Fruit fly (Drosophila melanogaster): Measurements from ENCODE around the gene CG4829.

Gene CG4829

DNA sequence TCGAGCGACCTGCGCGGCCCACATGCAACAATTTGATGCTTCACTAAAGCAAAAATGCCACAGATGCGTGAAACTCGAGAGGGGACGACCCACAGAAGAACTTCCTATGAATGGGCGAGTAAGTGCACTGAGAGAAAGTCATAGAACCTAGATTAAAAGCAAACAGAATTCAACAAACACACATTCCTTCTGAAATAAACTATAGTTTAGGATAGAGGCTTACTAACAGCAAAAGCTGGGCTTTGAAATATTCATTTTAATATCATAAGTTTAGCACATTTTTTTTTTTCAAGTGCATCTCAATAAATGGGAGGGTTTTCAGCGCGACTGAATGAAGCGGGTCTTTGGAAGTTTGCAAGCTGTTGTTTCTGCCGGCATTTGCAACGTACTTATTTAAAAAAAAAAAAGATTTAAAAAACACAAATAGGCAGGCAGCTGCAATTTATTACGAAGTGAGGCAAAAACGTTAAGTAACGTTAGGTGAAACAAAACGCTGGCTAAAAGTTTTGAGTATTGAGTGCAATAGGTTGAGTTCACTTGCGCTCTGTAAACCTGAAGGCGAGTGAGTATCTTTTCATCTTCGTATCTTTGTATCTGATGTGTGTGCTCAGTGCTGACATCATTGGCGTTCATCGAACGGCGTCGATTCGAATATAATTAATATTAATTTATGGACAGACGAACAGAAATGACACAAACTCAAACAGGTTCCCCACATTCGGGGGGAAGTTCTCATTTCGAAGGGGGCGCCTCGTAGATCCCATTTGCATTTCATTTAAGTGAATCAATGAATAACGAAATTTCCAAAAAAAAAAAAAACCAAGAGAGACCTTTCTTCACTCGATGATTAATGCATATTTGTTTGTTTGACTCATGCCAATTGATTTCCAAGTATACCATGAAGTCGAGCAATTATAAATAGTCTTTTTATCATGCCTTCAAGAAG, 38.3 kb upstream of the CG4829 start (continued):
- TF ChIP-seq dmrt99B (tag; optimal IDR thresholded peaks at IDR 0.05) (peak; percentile 61), trh (GFP tag; optimal IDR thresholded peaks at IDR 0.05) (no peak), CG16813 (GFP tag; IDR thresholded peaks at IDR 0.05; ENCODE audit: partially characterized antibody) (no peak), CoRest (tag; optimal IDR thresholded peaks at IDR 0.05) (no peak), sd (tag; optimal IDR thresholded peaks at IDR 0.05) (no peak), BEAF-32 (GFP tag; optimal IDR thresholded peaks at IDR 0.05) (no peak), Camta (GFP tag; optimal IDR thresholded peaks at IDR 0.05) (peak; percentile 58), sug (tag; optimal IDR thresholded peaks at IDR 0.05) (no peak), Optix (GFP tag; IDR thresholded peaks at IDR 0.05) (peak; percentile 74; the same call in 2 of the 3 replicates), nmo (GFP tag; optimal IDR thresholded peaks at IDR 0.05) (peak; percentile 69), Ssrp (tag; optimal IDR thresholded peaks at IDR 0.05) (peak; percentile 24), tgo (GFP tag; IDR thresholded peaks at IDR 0.05) (peak; percentile 49; the same call in 1 of the 3 replicates), CG7372 (GFP tag; IDR thresholded peaks at IDR 0.05) (no peak), vfl (GFP tag; optimal IDR thresholded peaks at IDR 0.05) (no peak), Fer3 (tag; optimal IDR thresholded peaks at IDR 0.05) (peak; percentile 21), CG10654 (GFP tag; optimal IDR thresholded peaks at IDR 0.05) (peak; percentile 34), NC2β (GFP tag; optimal IDR thresholded peaks at IDR 0.05) (peak; percentile 12), psq (GFP tag; optimal IDR thresholded peaks at IDR 0.05) (no peak), CG9437 (GFP tag; optimal IDR thresholded peaks at IDR 0.05) (peak; percentile 5), fru (optimal IDR thresholded peaks at IDR 0.05) (no peak), ATbp (GFP tag; optimal IDR thresholded peaks at IDR 0.05) (no peak), grau (tag; optimal IDR thresholded peaks at IDR 0.05) (no peak), CG2129 (GFP tag; IDR thresholded peaks at IDR 0.05; ENCODE audit: partially characterized antibody) (no peak), CG12236 (GFP tag; optimal IDR thresholded peaks at IDR 0.05) (no peak), CG16815 (GFP tag; optimal IDR thresholded peaks at IDR 0.05) (peak; percentile 29), CG12942 (GFP tag; optimal IDR thresholded peaks at IDR 0.05) (no peak), Bdp1 (GFP tag; optimal IDR thresholded peaks at IDR 0.05) (no peak), CG10431 (GFP tag; optimal IDR thresholded peaks at IDR 0.05) (no peak), esg (GFP tag; conservative IDR thresholded peaks at IDR 0.05) (peak; percentile 65), CG11093 (GFP tag; IDR thresholded peaks at IDR 0.05) (peak; percentile 77), Mrtf (GFP tag; IDR thresholded peaks at IDR 0.05) (0 out of 3 replicates have a peak, but pooled peaks have one; percentile 16), Antp (GFP tag; optimal IDR thresholded peaks at IDR 0.05) (peak; percentile 67), CG17612 (GFP tag; IDR thresholded peaks at IDR 0.05) (peak; percentile 50; the same call in 1 of the 2 replicates), dysf (GFP tag; IDR thresholded peaks at IDR 0.05) (peak; percentile 73; the same call in 2 of the 3 replicates), Doc2 (GFP tag; IDR thresholded peaks at IDR 0.05) (no peak), CG3163 (GFP tag; optimal IDR thresholded peaks at IDR 0.05) (no peak), wor (GFP tag; IDR thresholded peaks at IDR 0.05) (0 out of 2 replicates have a peak, but pooled peaks have one; percentile 13), CG10462 (GFP tag; optimal IDR thresholded peaks at IDR 0.05) (no peak), D19A (tag; optimal IDR thresholded peaks at IDR 0.05) (peak; percentile 54), sob (GFP tag; IDR thresholded peaks at IDR 0.05) (peak; percentile 59; the same call in 1 of the 2 replicates), stc (GFP tag; IDR thresholded peaks at IDR 0.05) (peak; percentile 73), CG10267 (tag; optimal IDR thresholded peaks at IDR 0.05) (peak; percentile 62), Chrac-16 (GFP tag; optimal IDR thresholded peaks at IDR 0.05) (peak; percentile 28), CG18599 (GFP tag; optimal IDR thresholded peaks at IDR 0.05) (peak; percentile 13), CG9727 (GFP tag; optimal IDR thresholded peaks at IDR 0.05) (peak; percentile 71), CG13894 (tag; optimal IDR thresholded peaks at IDR 0.05) (no peak), CG9817 (tag; optimal IDR thresholded peaks at IDR 0.05) (no peak), Oaz (GFP tag; IDR thresholded peaks at IDR 0.05) (0 out of 2 replicates have a peak, but pooled peaks have one; percentile 25), disco-r (GFP tag; optimal IDR thresholded peaks at IDR 0.05) (no peak)

All from whole organism, embryonic.